Worm (Caenorhabditis elegans): ENCODE measurements around the gene Y47D3A.31.

- TF ChIP-seq ama-1 (optimal IDR thresholded peaks at IDR 0.05) (no peak), nhr-11 (tag; optimal IDR thresholded peaks at IDR 0.05) (no peak), zag-1 (tag; optimal IDR thresholded peaks at IDR 0.05) (no peak)
These were observed 38.6 kb upstream of the Y47D3A.31 start for ce11 chrIII:11195553-11195952.
